Fruit fly (Drosophila melanogaster): Measurements from ENCODE around the gene Rpn12R.

Rpn12R gene

dm6 chr3L:15042470-15042869, at the start of gene Rpn12R:
TSS of gene Rpn12R (minus strand) at chr3L:15042570.
- no peak for TF ChIP-seq noc (tag; optimal IDR thresholded peaks at IDR 0.05)

DNA sequence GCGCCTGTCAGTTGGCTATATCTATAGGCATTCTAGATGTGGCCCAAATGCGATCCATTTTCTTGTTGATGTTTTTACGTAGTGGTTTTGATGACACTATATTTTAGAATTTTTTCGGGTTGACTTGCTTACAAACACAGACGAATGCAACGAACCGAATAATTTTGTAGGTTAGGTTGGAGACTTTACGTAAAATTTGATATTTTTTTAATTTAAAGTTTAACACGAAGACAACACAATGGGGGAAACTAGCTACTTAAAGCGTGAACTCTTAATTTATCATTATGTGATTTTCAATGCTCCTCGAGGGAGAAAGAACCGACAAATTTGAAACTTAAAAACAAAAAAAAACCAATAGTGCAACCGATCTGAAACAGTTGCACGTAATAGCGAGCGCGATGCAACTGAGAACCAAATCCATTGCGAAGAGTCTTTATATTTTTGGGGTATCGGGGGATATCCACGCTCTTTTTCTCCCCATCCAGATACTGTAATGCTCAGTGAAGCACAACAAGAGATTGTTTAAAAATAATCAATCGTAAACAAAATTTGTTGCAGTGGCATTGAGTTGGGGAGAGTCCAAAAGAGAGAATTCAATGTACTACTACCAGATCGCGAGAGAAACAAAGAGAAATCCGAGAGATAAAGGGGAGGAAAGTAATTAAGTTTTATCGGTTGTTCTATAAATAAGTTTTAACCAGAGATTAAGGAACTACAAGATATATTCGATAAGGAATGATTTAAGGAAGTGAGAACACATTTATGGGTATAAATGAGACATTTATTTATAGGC, 47.7 kb upstream of the Rpn12R start:
- no peak for TF ChIP-seq noc (tag; optimal IDR thresholded peaks at IDR 0.05)

dm6 chr3L:15089083-15089704, 46.8 kb upstream of the Rpn12R start:
- TF ChIP-seq noc (tag; optimal IDR thresholded peaks at IDR 0.05), result no peak

- no peak for TF ChIP-seq noc (tag; optimal IDR thresholded peaks at IDR 0.05)
Observed at dm6 chr3L:15088285-15088684, 45.9 kb upstream of the Rpn12R start.

DNA sequence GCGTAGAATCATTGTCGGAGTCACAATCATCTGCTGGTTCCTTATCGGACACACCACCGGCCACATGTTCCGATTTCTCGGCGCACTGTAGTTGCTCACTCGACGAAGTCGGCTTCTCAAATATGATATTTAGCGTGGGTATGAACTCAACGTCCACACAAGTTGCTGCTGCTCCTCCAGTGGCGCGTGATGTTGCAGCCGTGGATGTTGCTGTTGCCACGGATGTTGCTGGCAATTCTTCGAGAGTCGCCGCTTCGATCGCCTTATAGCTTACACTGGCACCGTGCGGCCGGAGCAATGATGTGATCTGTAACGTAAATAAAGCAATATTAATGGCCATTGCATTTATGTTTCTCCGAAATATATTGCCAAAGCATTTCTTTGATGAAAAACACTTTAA, 41.9 kb upstream of the Rpn12R start:
- TF ChIP-seq noc (tag; optimal IDR thresholded peaks at IDR 0.05), result no peak

DNA sequence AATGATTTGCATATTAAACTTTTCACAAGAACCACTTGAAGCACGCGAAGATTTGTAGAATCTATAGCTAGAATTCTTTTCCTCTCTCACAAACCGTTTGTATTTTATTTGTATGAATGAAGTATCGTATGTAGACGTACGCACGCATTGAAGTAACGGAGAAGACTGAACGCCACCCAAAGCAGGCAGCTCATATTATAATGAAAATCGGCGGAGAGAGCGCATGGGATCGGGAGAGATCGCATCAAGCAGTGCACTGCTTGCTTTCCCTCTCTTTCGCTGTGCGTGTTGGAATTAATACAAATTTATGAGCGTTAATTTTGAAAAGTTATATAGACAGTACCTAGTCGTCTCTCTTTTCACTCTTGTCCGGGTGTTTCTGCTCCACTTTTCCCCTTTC, 36.9 kb upstream of the Rpn12R start:
- TF ChIP-seq noc (tag; optimal IDR thresholded peaks at IDR 0.05), result no peak

- no peak for TF ChIP-seq noc (tag; optimal IDR thresholded peaks at IDR 0.05)
Observed at dm6 chr3L:15078347-15078746, 36.0 kb upstream of the Rpn12R start, which contains the start of gene Or71a. TSS of gene Or71a (minus strand) at chr3L:15078447.

DNA sequence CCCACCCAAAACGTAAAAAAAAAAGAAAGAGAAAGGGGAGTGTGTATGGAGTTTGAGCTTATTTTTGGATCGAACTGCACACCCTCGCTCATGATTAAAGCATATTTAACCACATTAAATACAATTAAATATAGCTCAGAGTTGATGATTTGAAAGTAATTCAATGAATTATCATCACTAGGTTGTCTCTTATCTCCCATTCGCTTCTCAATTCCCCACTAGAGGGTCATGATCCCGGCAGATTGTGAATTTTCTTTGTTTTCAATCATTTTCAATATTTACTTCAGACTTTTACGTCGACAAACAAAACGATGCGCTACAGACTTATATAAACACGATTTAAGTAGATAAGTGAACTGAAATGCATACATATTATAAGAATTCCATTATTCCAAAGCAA, 34.0 kb upstream of the Rpn12R start:
- TF ChIP-seq noc (tag; optimal IDR thresholded peaks at IDR 0.05), result no peak

DNA sequence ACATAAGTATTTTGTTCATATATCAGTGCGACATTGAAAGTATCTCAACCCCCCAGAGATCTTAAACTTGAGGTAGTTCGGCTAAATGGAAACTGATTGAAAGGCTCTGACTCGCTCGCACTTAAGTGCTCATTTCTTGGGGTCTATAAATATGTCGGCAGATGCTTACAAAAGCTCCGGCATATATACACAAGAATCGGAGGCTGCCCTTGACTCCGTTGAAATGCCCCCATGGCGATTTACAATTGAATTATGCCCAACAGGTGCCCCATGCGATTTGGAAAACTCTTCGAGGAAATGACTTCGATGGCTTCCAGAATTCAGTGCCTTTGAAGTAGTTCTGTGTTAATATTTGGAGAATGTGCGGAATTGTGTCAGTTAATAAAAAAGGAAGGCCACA, 31.3 kb upstream of the Rpn12R start:
- TF ChIP-seq noc (tag; optimal IDR thresholded peaks at IDR 0.05), result no peak

DNA sequence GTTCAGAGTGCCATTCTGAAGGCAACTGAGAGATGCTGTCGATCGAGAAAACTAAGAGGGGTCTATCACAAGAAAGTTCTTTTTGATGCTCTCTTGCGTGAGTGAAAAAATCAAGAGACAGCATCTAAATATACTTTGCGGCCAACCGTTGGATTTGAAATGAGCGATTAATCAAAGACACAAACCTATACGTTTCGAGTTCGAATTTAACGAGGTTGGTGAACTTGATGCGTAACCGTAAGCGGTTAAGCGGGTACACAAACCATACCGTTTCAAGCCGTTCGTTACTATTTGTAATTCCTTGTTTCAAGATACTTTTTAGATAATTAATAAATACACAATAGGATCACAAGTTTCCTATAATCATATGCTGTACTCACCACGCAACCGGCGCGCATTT, 29.8 kb upstream of the Rpn12R start:
- TF ChIP-seq noc (tag; optimal IDR thresholded peaks at IDR 0.05), result no peak

DNA sequence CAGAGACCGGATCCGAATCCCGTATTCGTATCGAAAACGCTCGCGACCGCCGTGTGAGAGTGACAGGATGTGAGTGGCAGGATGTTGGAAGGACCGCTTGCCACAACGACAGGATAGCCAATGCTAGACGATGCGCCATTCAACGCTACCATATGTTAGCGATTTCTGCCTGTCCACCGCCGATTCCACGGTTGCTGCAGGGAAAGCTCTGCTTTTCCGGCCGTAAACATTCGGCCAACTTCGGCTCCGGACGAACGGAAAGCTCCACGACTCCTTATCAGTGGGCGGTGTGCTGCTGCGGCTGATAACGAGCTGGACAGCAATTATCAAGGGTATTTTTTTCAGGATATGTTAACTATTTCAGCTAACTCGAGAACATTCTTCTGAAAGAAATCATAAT, 22.5 kb upstream of the Rpn12R start, which contains the start of gene Sytbeta:
Gene Sytbeta, minus strand, starts transcription at position 101 of the 400 bp plus-strand sequence.
- TF ChIP-seq noc (tag; optimal IDR thresholded peaks at IDR 0.05), result no peak

dm6 chr3L:15061605-15062004, 19.2 kb upstream of the Rpn12R start, which contains the start of gene CG13460:
TSS of gene CG13460 (minus strand) at chr3L:15061705.
- TF ChIP-seq noc (tag; optimal IDR thresholded peaks at IDR 0.05), result no peak

DNA sequence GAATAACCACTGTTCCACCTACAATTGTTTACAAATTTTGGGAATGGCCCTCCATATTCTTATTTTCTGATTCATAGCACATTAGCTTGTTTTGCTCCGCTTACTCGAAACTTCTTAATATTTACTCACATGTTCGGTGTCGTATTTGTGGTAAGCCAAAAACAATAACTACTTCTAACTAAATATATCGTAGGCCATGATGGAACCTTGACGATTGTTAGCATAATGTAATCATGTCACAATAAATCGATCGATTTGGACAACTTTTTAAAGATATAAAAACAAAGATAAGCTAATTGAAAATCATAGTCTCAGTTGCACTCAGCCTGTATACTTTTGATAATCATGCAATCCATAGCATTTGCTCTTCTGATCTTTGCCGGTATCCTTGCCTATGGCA, 12.1 kb upstream of the Rpn12R start, which contains the start of gene EAChm:
Gene EAChm, plus strand, starts transcription at position 301 of the 400 bp plus-strand sequence.
- no peak for TF ChIP-seq noc (tag; optimal IDR thresholded peaks at IDR 0.05)

- no peak for TF ChIP-seq noc (tag; optimal IDR thresholded peaks at IDR 0.05)
Observed at dm6 chr3L:15054035-15054434, 11.7 kb upstream of the Rpn12R start, which contains the start of gene CG18649. TSS of gene CG18649 (minus strand) at chr3L:15054135.

dm6 chr3L:15053251-15053650, 10.9 kb upstream of the Rpn12R start, which contains the start of gene CG43680:
TSS of gene CG43680 (minus strand) at chr3L:15053351.
- no peak for TF ChIP-seq noc (tag; optimal IDR thresholded peaks at IDR 0.05)

dm6 chr3L:15052390-15052789, 10.0 kb upstream of the Rpn12R start, which contains the start of gene CG13461:
TSS of gene CG13461 (minus strand) at chr3L:15052490.
- no peak for TF ChIP-seq noc (tag; optimal IDR thresholded peaks at IDR 0.05)

- TF ChIP-seq noc (tag; optimal IDR thresholded peaks at IDR 0.05), result no peak
Observed at dm6 chr3L:15051325-15051724, 9.0 kb upstream of the Rpn12R start, which contains the start of gene CG43679. TSS of gene CG43679 (minus strand) at chr3L:15051425.

All from whole organism, larva.